Worm (Caenorhabditis elegans) whole organism, late embryonic: ENCODE data around the gene psf-1.

Experiments
- C08G9.2 ChIP-seq: sonication (generic microtip); optimal IDR thresholded peaks from 2 replicates; lab custom pipeline; 2016; ENCODE audit warnings: mild to moderate bottlenecking, missing genetic modification characterization, moderate library complexity, missing compliant biosample characterization
- C38D4.7 ChIP-seq: fragments of 200-800 bp; sonication (Bioruptor generic); optimal IDR thresholded peaks from 2 replicates; lab custom pipeline; 2018; ENCODE audit warnings: mild to moderate bottlenecking, missing genetic modification characterization, moderate library complexity, missing compliant biosample characterization
- F13H6.1 ChIP-seq: sonication (generic microtip); optimal IDR thresholded peaks from 2 replicates; lab custom pipeline; 2016; ENCODE audit warnings: missing genetic modification characterization, missing compliant biosample characterization
- T23F11.4 ChIP-seq: fragments of 200-800 bp; sonication (Bioruptor generic); optimal IDR thresholded peaks from 2 replicates; lab custom pipeline; 2018; ENCODE audit warnings: mild to moderate bottlenecking, missing genetic modification characterization, missing compliant biosample characterization
- Y22D7AL.16 ChIP-seq: sonication (generic microtip); optimal IDR thresholded peaks from 2 replicates; lab custom pipeline; 2016; ENCODE audit warnings: missing genetic modification characterization, missing compliant biosample characterization
- ama-1 ChIP-seq: fragments of 150-350 bp; optimal IDR thresholded peaks from 2 replicates; lab custom pipeline; 2014
- ceh-14 ChIP-seq: sonication (generic microtip); optimal IDR thresholded peaks from 2 replicates; lab custom pipeline; 2016; ENCODE audit warnings: missing genotype, missing genetic modification characterization, missing compliant biosample characterization
- ceh-18 ChIP-seq: sonication (generic microtip); optimal IDR thresholded peaks from 2 replicates; lab custom pipeline; 2016; ENCODE audit warnings: missing genetic modification characterization, missing compliant biosample characterization
- ceh-19 ChIP-seq: fragments of 200-800 bp; sonication (Bioruptor generic); optimal IDR thresholded peaks from 2 replicates; lab custom pipeline; 2018; ENCODE audit warnings: mild to moderate bottlenecking, missing genetic modification characterization, missing compliant biosample characterization
- ceh-2 ChIP-seq: sonication (generic microtip); optimal IDR thresholded peaks from 2 replicates; lab custom pipeline; 2016; ENCODE audit warnings: missing genotype, missing genetic modification characterization, missing compliant biosample characterization
- ceh-22 ChIP-seq: sonication (generic microtip); optimal IDR thresholded peaks from 2 replicates; lab custom pipeline; 2017; ENCODE audit warnings: missing biosample characterization, missing genetic modification characterization
- ceh-24 ChIP-seq: sonication (generic microtip); optimal IDR thresholded peaks from 2 replicates; lab custom pipeline; 2016; ENCODE audit warnings: mild to moderate bottlenecking, missing genetic modification characterization, missing compliant biosample characterization
- ceh-31 ChIP-seq: sonication (generic microtip); optimal IDR thresholded peaks from 2 replicates; lab custom pipeline; 2016; ENCODE audit warnings: missing genetic modification characterization, missing compliant biosample characterization
- ceh-34 ChIP-seq: sonication (generic microtip); optimal IDR thresholded peaks from 2 replicates; lab custom pipeline; 2016; ENCODE audit warnings: mild to moderate bottlenecking, missing genetic modification characterization, missing compliant biosample characterization
- ceh-48 ChIP-seq: sonication (generic microtip); optimal IDR thresholded peaks from 2 replicates; lab custom pipeline; 2016; ENCODE audit warnings: missing genetic modification characterization, inconsistent platforms, missing compliant biosample characterization
- ceh-6 ChIP-seq: fragments of 200-800 bp; sonication (Bioruptor generic); optimal IDR thresholded peaks from 2 replicates; lab custom pipeline; 2018; ENCODE audit warnings: mild to moderate bottlenecking, missing genetic modification characterization, missing compliant biosample characterization
- ceh-9 ChIP-seq: sonication (generic microtip); optimal IDR thresholded peaks from 2 replicates; lab custom pipeline; 2016; ENCODE audit warnings: mild to moderate bottlenecking, missing genetic modification characterization, inconsistent platforms, missing compliant biosample characterization
- elt-2 ChIP-seq: sonication (generic microtip); optimal IDR thresholded peaks from 2 replicates; lab custom pipeline; 2016; ENCODE audit warnings: missing genetic modification reagents, missing genetic modification characterization, missing compliant biosample characterization
- elt-4 ChIP-seq: sonication (generic microtip); optimal IDR thresholded peaks from 2 replicates; lab custom pipeline; 2016; ENCODE audit warnings: missing genetic modification characterization, missing compliant biosample characterization
- ets-4 ChIP-seq: sonication (generic microtip); optimal IDR thresholded peaks from 2 replicates; lab custom pipeline; 2016; ENCODE audit warnings: missing genetic modification characterization, missing compliant biosample characterization
- fax-1 ChIP-seq: sonication (generic microtip); optimal IDR thresholded peaks from 2 replicates; lab custom pipeline; 2016; ENCODE audit warnings: missing genotype, missing genetic modification characterization, missing compliant biosample characterization
- fkh-6 ChIP-seq: sonication (generic microtip); optimal IDR thresholded peaks from 2 replicates; lab custom pipeline; 2016; ENCODE audit warnings: missing genetic modification characterization, missing compliant biosample characterization
- gmeb-2 ChIP-seq: sonication (generic microtip); optimal IDR thresholded peaks from 2 replicates; lab custom pipeline; 2016; ENCODE audit warnings: missing genetic modification characterization, inconsistent platforms, missing compliant biosample characterization
- hlh-6 ChIP-seq: sonication (generic microtip); optimal IDR thresholded peaks from 2 replicates; lab custom pipeline; 2016; ENCODE audit warnings: missing genotype, missing genetic modification characterization, missing compliant biosample characterization
- hlh-8 ChIP-seq: sonication (generic microtip); optimal IDR thresholded peaks from 2 replicates; lab custom pipeline; 2016; ENCODE audit warnings: missing genotype, missing genetic modification characterization, missing compliant biosample characterization
- lim-6 ChIP-seq: sonication (generic microtip); optimal IDR thresholded peaks from 2 replicates; lab custom pipeline; 2016; ENCODE audit warnings: missing genetic modification characterization, missing compliant biosample characterization
- madf-2 ChIP-seq: sonication (generic microtip); optimal IDR thresholded peaks from 2 replicates; lab custom pipeline; 2017; ENCODE audit warnings: missing genetic modification characterization, missing compliant biosample characterization
- nfya-1 ChIP-seq: sonication (generic microtip); optimal IDR thresholded peaks from 2 replicates; lab custom pipeline; 2017; ENCODE audit warnings: missing genetic modification characterization, mild to moderate bottlenecking, missing compliant biosample characterization, antibody characterized with exemption, moderate library complexity
- pax-1 ChIP-seq: fragments of 150-350 bp; optimal IDR thresholded peaks from 2 replicates; lab custom pipeline; 2014; ENCODE audit warnings: missing biosample characterization, missing genetic modification characterization
- pha-2 ChIP-seq: sonication (generic microtip); optimal IDR thresholded peaks from 2 replicates; lab custom pipeline; 2017; ENCODE audit warnings: mild to moderate bottlenecking, missing genetic modification characterization, missing compliant biosample characterization
- pqm-1 ChIP-seq: sonication (generic microtip); optimal IDR thresholded peaks from 2 replicates; lab custom pipeline; 2016; ENCODE audit warnings: missing genetic modification characterization, missing compliant biosample characterization
- pros-1 ChIP-seq: fragments of 150-350 bp; optimal IDR thresholded peaks from 2 replicates; lab custom pipeline; 2014; ENCODE audit warnings: missing biosample characterization, missing genetic modification reagents, missing genetic modification characterization
- ref-2 ChIP-seq: sonication (generic microtip); optimal IDR thresholded peaks from 2 replicates; lab custom pipeline; 2016; ENCODE audit warnings: missing genetic modification characterization, missing compliant biosample characterization
- sdc-2 ChIP-seq: sonication (generic microtip); optimal IDR thresholded peaks from 2 replicates; lab custom pipeline; 2016; ENCODE audit warnings: missing genotype, missing genetic modification characterization, missing compliant biosample characterization
- sox-4 ChIP-seq: sonication (generic microtip); optimal IDR thresholded peaks from 2 replicates; lab custom pipeline; 2017; ENCODE audit warnings: mild to moderate bottlenecking, missing genetic modification characterization, inconsistent platforms, missing compliant biosample characterization
- syd-9 ChIP-seq: sonication (generic microtip); optimal IDR thresholded peaks from 2 replicates; lab custom pipeline; 2016; ENCODE audit warnings: mild to moderate bottlenecking, missing genetic modification characterization, moderate library complexity, missing compliant biosample characterization
- tbx-2 ChIP-seq: sonication (generic microtip); optimal IDR thresholded peaks from 2 replicates; lab custom pipeline; 2016; ENCODE audit warnings: missing genetic modification characterization, missing compliant biosample characterization
- ttx-3 ChIP-seq: sonication (generic microtip); optimal IDR thresholded peaks from 2 replicates; lab custom pipeline; 2016; ENCODE audit warnings: missing genetic modification reagents, missing genetic modification characterization, missing compliant biosample characterization
- unc-42 ChIP-seq: sonication (generic microtip); optimal IDR thresholded peaks from 2 replicates; lab custom pipeline; 2016; ENCODE audit warnings: missing genotype, missing genetic modification characterization, missing compliant biosample characterization
- unc-55 ChIP-seq: sonication (generic microtip); optimal IDR thresholded peaks from 2 replicates; lab custom pipeline; 2017; ENCODE audit warnings: missing biosample characterization, missing genetic modification reagents, missing genetic modification characterization
- ztf-16 ChIP-seq: sonication (generic microtip); optimal IDR thresholded peaks from 2 replicates; lab custom pipeline; 2017; ENCODE audit warnings: missing genetic modification characterization, missing compliant biosample characterization

Gene psf-1

DNA sequence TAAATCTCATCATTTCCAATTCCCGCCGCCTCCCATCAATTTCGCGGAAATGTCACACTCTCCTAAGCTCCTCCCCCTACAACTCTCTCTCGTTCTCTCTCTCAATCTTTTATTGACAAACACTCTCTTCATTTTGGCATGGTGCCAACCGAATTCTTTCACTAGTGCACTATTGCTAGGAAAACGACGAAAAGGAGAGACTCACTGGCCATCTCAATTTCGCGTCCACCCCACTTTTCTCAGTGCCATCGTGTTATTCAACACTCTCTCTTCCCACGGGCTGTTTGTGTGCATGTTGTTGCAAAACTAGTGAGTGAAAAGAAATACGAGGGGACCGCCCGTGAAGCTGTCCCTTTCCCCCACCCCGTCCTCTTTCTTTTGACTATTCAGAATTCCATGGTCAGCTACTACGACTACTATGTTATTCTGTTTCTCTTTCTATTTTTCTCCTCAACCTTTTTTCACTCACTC is 16.4 kb downstream of the psf-1 start:
- TF ChIP-seq ceh-34 (tag; lab: Kevin White, UChicago) (peak; percentile 86), tbx-2 (tag; lab: Kevin White, UChicago) (peak; percentile 36), ama-1 (lab: Kevin White, UChicago) (no peak), pha-2 (tag; lab: Kevin White, UChicago) (no peak), ttx-3 (no peak), fax-1 (peak; percentile 24), pqm-1 (tag; lab: Kevin White, UChicago) (no peak), ceh-6 (GFP tag; lab: Kevin White, UChicago) (no peak), ceh-48 (tag; lab: Kevin White, UChicago) (peak; percentile 29), sox-4 (no peak), elt-4 (no peak), ztf-16 (no peak), pax-1 (tag; lab: Kevin White, UChicago) (no peak), unc-42 (peak; percentile 78), ref-2 (tag; lab: Kevin White, UChicago) (peak; percentile 32), pros-1 (tag; lab: Kevin White, UChicago) (peak; percentile 4), sdc-2 (peak; percentile 39), C08G9.2 (tag; lab: Kevin White, UChicago) (peak; percentile 37), elt-2 (tag; lab: Kevin White, UChicago) (no peak), syd-9 (tag; lab: Kevin White, UChicago) (peak; percentile 11), hlh-6 (tag; lab: Kevin White, UChicago) (peak; percentile 13), ceh-14 (tag; lab: Kevin White, UChicago) (peak; percentile 45), F13H6.1 (tag; lab: Kevin White, UChicago) (peak; percentile 20), ceh-19 (peak; percentile 45), ceh-2 (peak; percentile 30), ceh-31 (tag; lab: Kevin White, UChicago) (peak; percentile 86), ceh-18 (tag; lab: Kevin White, UChicago) (peak; percentile 93), nfya-1 (tag; lab: Kevin White, UChicago) (peak; percentile 22), unc-55 (GFP tag; lab: Kevin White, UChicago) (peak; percentile 84), fkh-6 (tag; lab: Kevin White, UChicago) (no peak), ceh-24 (tag; lab: Kevin White, UChicago) (no peak), ceh-22 (tag; lab: Kevin White, UChicago) (peak; percentile 31)

DNA sequence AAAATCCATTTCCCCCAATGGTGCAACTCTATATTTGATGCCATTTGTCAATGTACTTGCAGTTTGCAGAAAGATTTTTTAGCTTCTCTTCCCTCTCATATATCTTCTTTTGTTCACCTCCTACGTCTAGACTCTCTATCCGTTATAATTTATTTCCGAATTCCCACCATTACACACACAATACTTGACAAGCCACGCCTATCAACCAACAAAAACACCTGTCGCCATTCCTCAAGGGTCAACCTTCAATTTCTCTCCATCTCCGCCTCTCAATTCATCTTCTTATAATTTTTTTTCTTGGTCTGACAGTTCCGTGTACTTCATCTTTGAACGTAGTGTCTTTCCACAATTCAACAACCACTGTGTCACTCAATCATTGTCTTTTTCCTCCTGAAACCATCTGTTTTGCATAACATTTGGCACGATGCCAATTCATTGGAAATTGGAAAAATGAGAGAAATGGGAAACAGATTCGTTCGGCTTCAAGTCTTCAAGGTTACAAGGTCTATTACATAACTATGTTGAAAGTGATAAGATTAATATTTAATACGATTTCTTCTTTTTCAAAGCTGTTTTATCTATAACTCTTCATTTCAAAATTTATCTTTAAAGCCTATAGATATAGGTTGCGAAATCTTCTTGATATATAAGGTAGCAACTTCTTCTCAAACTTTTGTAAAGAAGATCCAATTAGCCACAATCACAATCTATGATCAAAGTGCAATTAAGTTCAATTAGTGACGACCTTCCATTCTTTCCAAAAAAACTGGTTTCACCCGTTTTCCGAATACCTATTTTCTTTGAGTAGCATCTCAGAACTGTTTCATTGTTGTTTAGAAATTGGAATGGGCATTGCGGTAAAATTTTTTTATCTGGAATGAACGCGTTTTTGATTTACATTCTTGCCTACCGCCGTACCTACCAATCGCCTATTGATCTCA is 18.4 kb downstream of the psf-1 start:
- TF ChIP-seq gmeb-2 (no peak), Y22D7AL.16 (tag; lab: Kevin White, UChicago) (no peak), elt-2 (tag; lab: Kevin White, UChicago) (no peak), lim-6 (tag; lab: Kevin White, UChicago) (no peak), ceh-18 (tag; lab: Kevin White, UChicago) (peak; percentile 16), C38D4.7 (no peak), F13H6.1 (tag; lab: Kevin White, UChicago) (no peak), ets-4 (no peak), hlh-8 (tag; lab: Kevin White, UChicago) (peak; percentile 27)

DNA sequence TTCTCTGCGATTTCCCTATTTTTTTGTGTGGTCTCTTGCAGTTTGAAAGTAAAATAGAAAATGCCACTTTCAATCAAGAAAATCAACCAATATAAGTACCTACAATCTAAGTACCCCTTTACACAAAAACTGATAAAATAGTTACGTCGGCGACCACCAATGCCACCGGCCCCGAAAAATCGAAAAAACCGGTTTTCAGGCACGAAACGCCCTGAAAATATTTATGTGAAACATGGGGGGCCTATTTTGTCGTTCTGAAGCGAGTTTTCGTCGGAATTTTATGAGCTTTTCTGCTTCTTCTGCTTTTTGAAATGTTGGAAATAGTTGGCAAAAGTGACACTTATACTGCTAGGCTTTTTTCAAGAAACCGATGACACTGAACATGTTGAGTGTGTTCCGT is 20.1 kb downstream of the psf-1 start:
- no peak for TF ChIP-seq unc-42
- no peak for TF ChIP-seq ttx-3
- no peak for TF ChIP-seq ceh-9 (tag; lab: Kevin White, UChicago)
- no peak for TF ChIP-seq pqm-1 (tag; lab: Kevin White, UChicago)
- no peak for TF ChIP-seq gmeb-2
- TF ChIP-seq madf-2 (tag; lab: Kevin White, UChicago), result no peak
- no peak for TF ChIP-seq F13H6.1 (tag; lab: Kevin White, UChicago)
- no peak for TF ChIP-seq C38D4.7
- TF ChIP-seq T23F11.4 (GFP tag; lab: Kevin White, UChicago), result no peak
